Worm (Caenorhabditis elegans) whole organism, midembryonic: ENCODE data around the gene C18G1.8.

Experiments
- T22C8.4 ChIP-seq: fragments of 200-800 bp; sonication (Bioruptor generic); IDR thresholded peaks from 2 replicates; pipeline ENCODE4 v1.3.6; 2022; ENCODE audit warnings: missing genetic modification characterization, missing compliant biosample characterization
- cog-1 ChIP-seq: sonication (generic microtip); optimal IDR thresholded peaks from 2 replicates; lab custom pipeline; 2016; ENCODE audit warnings: missing genetic modification characterization, missing compliant biosample characterization
- flt-1 ChIP-seq: fragments of 200-800 bp; sonication (Bioruptor generic); IDR thresholded peaks from 2 replicates; pipeline ENCODE4 v1.3.6; 2022; ENCODE audit warnings: missing genetic modification characterization, missing compliant biosample characterization
- klf-2 ChIP-seq: fragments of 200-800 bp; sonication (Bioruptor generic); conservative IDR thresholded peaks from 2 replicates; pipeline ENCODE4 v1.3.6; 2022; ENCODE audit warnings: missing genetic modification reagents, missing genetic modification characterization, missing compliant biosample characterization
- med-1 ChIP-seq: sonication (generic microtip); optimal IDR thresholded peaks from 2 replicates; lab custom pipeline; 2017; ENCODE audit warnings: missing genetic modification characterization, mild to moderate bottlenecking, missing compliant biosample characterization, antibody characterized with exemption, missing genetic modification reagents; ENCODE audit not compliant: insufficient read depth
- ref-1 ChIP-seq: fragments of 200-800 bp; sonication (Bioruptor generic); conservative IDR thresholded peaks from 2 replicates; pipeline ENCODE4 v1.3.6; 2022; ENCODE audit warnings: missing genetic modification reagents, missing genetic modification characterization, missing compliant biosample characterization
- tab-1 ChIP-seq: fragments of 200-800 bp; sonication (Bioruptor generic); IDR thresholded peaks from 2 replicates; pipeline ENCODE4 v1.3.6; 2022; ENCODE audit warnings: missing genetic modification characterization, missing compliant biosample characterization
- ztf-23 ChIP-seq: fragments of 200-800 bp; sonication (Bioruptor generic); IDR thresholded peaks from 2 replicates; pipeline ENCODE4 v1.3.6; 2022; ENCODE audit warnings: missing genetic modification reagents, missing genetic modification characterization, missing compliant biosample characterization

DNA sequence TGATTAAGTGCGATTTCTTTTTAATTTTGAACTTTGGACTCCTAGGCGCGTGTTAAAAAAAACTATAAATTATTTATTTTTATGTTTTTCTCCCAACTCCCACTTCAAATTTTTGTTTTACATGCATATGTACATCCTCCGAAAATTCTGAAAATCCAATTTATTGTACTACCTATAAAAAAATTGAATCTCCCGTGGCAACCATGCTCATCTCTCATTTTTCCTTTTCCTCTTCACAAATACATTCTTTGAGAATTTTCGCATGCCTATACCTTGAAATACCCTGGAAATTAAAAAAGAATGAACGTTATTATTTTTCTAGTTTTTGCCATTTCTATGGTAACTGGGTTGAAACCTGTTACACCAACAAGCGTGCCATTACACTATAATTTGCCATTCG lies 22.4 kb upstream of the C18G1.8 start, which contains the start of gene R02F11.10:
- TF ChIP-seq T22C8.4 (GFP tag; lab: Robert Waterston, UW) (no peak), klf-2 (GFP tag; lab: Robert Waterston, UW) (no peak), flt-1 (GFP tag; lab: Robert Waterston, UW) (no peak), med-1 (GFP tag; lab: Kevin White, UChicago) (no peak), cog-1 (no peak), ztf-23 (GFP tag; lab: Robert Waterston, UW) (no peak), tab-1 (GFP tag; lab: Robert Waterston, UW) (no peak), ref-1 (no peak)
